Fruit fly (Drosophila melanogaster) Kc167 (cell line): ENCODE measurements around the gene tacc.

Source experiments
- Myc ChIP-seq: fragments of >200 bp; optimal IDR thresholded peaks from 2 replicates; lab custom pipeline; 2017; ENCODE audit warnings: missing external identifiers
- Sin3A ChIP-seq: fragments of >200 bp; optimal IDR thresholded peaks from 2 replicates; lab custom pipeline; 2018; ENCODE audit warnings: missing external identifiers
- h ChIP-seq: fragments of >200 bp; optimal IDR thresholded peaks from 3 replicates; lab custom pipeline; 2018; ENCODE audit warnings: missing external identifiers
- insv ChIP-seq: fragments of >200 bp; optimal IDR thresholded peaks from 3 replicates; lab custom pipeline; 2018; ENCODE audit warnings: missing external identifiers
- psq ChIP-seq: fragments of >200 bp; optimal IDR thresholded peaks from 2 replicates; lab custom pipeline; 2017; ENCODE audit warnings: missing external identifiers
- ttk ChIP-seq: sonication (Bioruptor generic); optimal IDR thresholded peaks from 2 replicates; lab custom pipeline; 2017; ENCODE audit warnings: missing external identifiers

The tacc gene

dm6 chr3R:4747292-4747691 is 1.6 kb downstream of the tacc start:
- TF ChIP-seq Sin3A (lab: Kevin White, UChicago), result no peak
- no peak for TF ChIP-seq Myc
- TF ChIP-seq insv (lab: Kevin White, UChicago), result no peak
- TF ChIP-seq psq (lab: Kevin White, UChicago), result no peak
- no peak for TF ChIP-seq h (lab: Kevin White, UChicago)

- TF ChIP-seq Myc, result no peak
- TF ChIP-seq ttk (lab: Kevin White, UChicago), result no peak
- TF ChIP-seq Sin3A (lab: Kevin White, UChicago), result no peak
- no peak for TF ChIP-seq insv (lab: Kevin White, UChicago)
- TF ChIP-seq h (lab: Kevin White, UChicago), result no peak
Observed at dm6 chr3R:4746189-4746771, 2.6 kb downstream of the tacc start.

- TF ChIP-seq psq (lab: Kevin White, UChicago) (no peak), ttk (lab: Kevin White, UChicago) (no peak), insv (lab: Kevin White, UChicago) (no peak), Myc (no peak), Sin3A (lab: Kevin White, UChicago) (no peak), h (lab: Kevin White, UChicago) (no peak)
Observed at dm6 chr3R:4745544-4745943, 3.3 kb downstream of the tacc start.

- TF ChIP-seq Sin3A (lab: Kevin White, UChicago), result no peak
- no peak for TF ChIP-seq psq (lab: Kevin White, UChicago)
- no peak for TF ChIP-seq h (lab: Kevin White, UChicago)
- TF ChIP-seq insv (lab: Kevin White, UChicago), result no peak
- TF ChIP-seq ttk (lab: Kevin White, UChicago), result no peak
- TF ChIP-seq Myc, result no peak
Observed at dm6 chr3R:4740592-4741500, 8.0 kb downstream of the tacc start.

- TF ChIP-seq psq (lab: Kevin White, UChicago) (no peak), insv (lab: Kevin White, UChicago) (no peak), h (lab: Kevin White, UChicago) (no peak), Myc (no peak), Sin3A (lab: Kevin White, UChicago) (no peak), ttk (lab: Kevin White, UChicago) (no peak)
Observed at dm6 chr3R:4739492-4740431, 9.1 kb downstream of the tacc start.

dm6 chr3R:4739192-4739491 is 9.7 kb downstream of the tacc start:
- TF ChIP-seq h (lab: Kevin White, UChicago) (no peak), Sin3A (lab: Kevin White, UChicago) (no peak), ttk (lab: Kevin White, UChicago) (no peak), Myc (no peak), psq (lab: Kevin White, UChicago) (no peak), insv (lab: Kevin White, UChicago) (no peak)

- TF ChIP-seq insv (lab: Kevin White, UChicago) (no peak), ttk (lab: Kevin White, UChicago) (no peak), psq (lab: Kevin White, UChicago) (no peak), h (lab: Kevin White, UChicago) (no peak), Myc (no peak)
Observed at dm6 chr3R:4738494-4739191, 10.2 kb downstream of the tacc start.

- no peak for TF ChIP-seq ttk (lab: Kevin White, UChicago)
Observed at dm6 chr3R:4731828-4732657, 16.8 kb downstream of the tacc start, which contains the start of gene Nep2. Gene Nep2, minus strand, starts transcription at chr3R:4731878.

dm6 chr3R:4731006-4731405 is 17.9 kb downstream of the tacc start:
- no peak for TF ChIP-seq ttk (lab: Kevin White, UChicago)

dm6 chr3R:4728448-4728847 is 20.4 kb downstream of the tacc start:
- TF ChIP-seq ttk (lab: Kevin White, UChicago) (no peak), insv (lab: Kevin White, UChicago) (no peak), psq (lab: Kevin White, UChicago) (no peak), h (lab: Kevin White, UChicago) (no peak), Sin3A (lab: Kevin White, UChicago) (no peak), Myc (no peak)
